Worm (Caenorhabditis elegans) whole organism, midembryonic: ENCODE data around the gene F10E9.12.
A peak's percentile ranks its signal among the peaks of the same experiment; 100 is the strongest.

Experiments used
- flt-1 ChIP-seq: fragments of 200-800 bp; sonication (Bioruptor generic); IDR thresholded peaks from 2 replicates; pipeline ENCODE4 v1.3.6; 2022; ENCODE audit warnings: missing genetic modification characterization, missing compliant biosample characterization
- klf-2 ChIP-seq: fragments of 200-800 bp; sonication (Bioruptor generic); conservative IDR thresholded peaks from 2 replicates; pipeline ENCODE4 v1.3.6; 2022; ENCODE audit warnings: missing genetic modification reagents, missing genetic modification characterization, missing compliant biosample characterization

- peak; percentile 62; the same call in 1 of the 2 replicates for TF ChIP-seq klf-2 (GFP tag; lab: Robert Waterston, UW)
- TF ChIP-seq flt-1, result peak; percentile 81
Observed at ce11 chrIII:8319100-8319499, 5.2 kb upstream of the F10E9.12 start, which contains the start of gene F10E9.11.
